Worm (Caenorhabditis elegans): ENCODE measurements around the gene hir-1.

DNA sequence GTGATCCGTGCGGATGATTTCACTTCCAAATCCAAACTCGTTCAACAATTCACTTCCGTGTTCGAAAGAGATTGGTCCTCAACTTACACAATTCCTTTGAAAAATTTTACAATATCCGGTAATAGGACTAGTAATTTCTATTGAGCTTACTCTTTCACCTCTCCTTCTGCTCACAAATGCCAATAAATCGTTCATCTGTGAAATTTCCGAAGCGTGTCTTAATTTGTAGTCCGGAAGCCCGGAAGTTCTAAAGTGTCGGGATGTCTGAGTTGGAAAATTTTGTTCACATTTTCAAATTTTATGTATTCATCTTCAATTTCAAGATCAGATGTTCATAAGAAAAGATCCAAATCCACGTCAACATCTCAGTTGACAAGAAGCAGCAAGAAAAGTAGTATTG lies 28.5 kb upstream of the hir-1 start, which contains the start of gene T05C3.2:
- no peak for TF ChIP-seq tbx-8 (GFP tag; optimal IDR thresholded peaks at IDR 0.05)
- TF ChIP-seq unc-62 (GFP tag; optimal IDR thresholded peaks at IDR 0.05): no peak
- TF ChIP-seq unc-39 (tag; optimal IDR thresholded peaks at IDR 0.05): no peak
- no peak for TF ChIP-seq nhr-237 (tag; optimal IDR thresholded peaks at IDR 0.05)
- no peak for TF ChIP-seq nhr-12 (tag; optimal IDR thresholded peaks at IDR 0.05)
- TF ChIP-seq lsy-2 (tag; optimal IDR thresholded peaks at IDR 0.05): no peak
- no peak for TF ChIP-seq snpc-4 (tag; optimal IDR thresholded peaks at IDR 0.05)
- TF ChIP-seq ztf-11 (tag; optimal IDR thresholded peaks at IDR 0.05): no peak
- no peak for TF ChIP-seq lin-13 (tag; optimal IDR thresholded peaks at IDR 0.05)

Data from whole organism, mixed stage, embryonic.